Worm (Caenorhabditis elegans) whole organism, mixed stage, embryonic: Measurements from ENCODE around the gene lpd-9.

Source experiments
- mls-2 ChIP-seq: sonication (generic microtip); optimal IDR thresholded peaks from 2 replicates; lab custom pipeline; 2016; ENCODE audit warnings: mild to moderate bottlenecking, missing genetic modification characterization, moderate library complexity, missing compliant biosample characterization
- pha-4 ChIP-seq: fragments of 150-350 bp; optimal IDR thresholded peaks from 2 replicates; lab custom pipeline; 2018; ENCODE audit warnings: missing biosample characterization, missing genetic modification reagents, missing genetic modification characterization
- ztf-11 ChIP-seq: fragments of 150-350 bp; optimal IDR thresholded peaks from 2 replicates; lab custom pipeline; 2014; ENCODE audit warnings: missing biosample characterization, missing genetic modification characterization

- no peak for TF ChIP-seq ztf-11
- TF ChIP-seq pha-4, result no peak
- no peak for TF ChIP-seq mls-2 (tag; lab: Kevin White, UChicago)
Measured at ce11 chrV:10562817-10563216, 16.3 kb upstream of the lpd-9 start.
